Fruit fly (Drosophila melanogaster) whole organism, pupa: ENCODE results near the gene CG33703.

ENCODE experiments used
- CG12605 ChIP-seq: fragments of 200-800 bp; sonication (Bioruptor generic); IDR thresholded peaks from 2 replicates; pipeline ENCODE4 v1.3.6; 2022; ENCODE audit warnings: missing biosample characterization, missing genetic modification characterization
- CG13204 ChIP-seq: fragments of 200-800 bp; sonication (Bioruptor generic); optimal IDR thresholded peaks from 2 replicates; lab custom pipeline; 2018; ENCODE audit warnings: missing biosample characterization, mild to moderate bottlenecking, missing genetic modification characterization, moderate library complexity
- CG14655 ChIP-seq: fragments of 200-800 bp; sonication (Bioruptor generic); optimal IDR thresholded peaks from 3 replicates; lab custom pipeline; 2017; ENCODE audit warnings: mild to moderate bottlenecking, missing biosample characterization, missing genetic modification reagents, missing genetic modification characterization
- CG32121 ChIP-seq: fragments of 200-800 bp; sonication (Bioruptor generic); IDR thresholded peaks from 2 replicates; pipeline ENCODE4 v1.3.6; 2022; ENCODE audit warnings: missing biosample characterization, missing genetic modification characterization
- CG8159 ChIP-seq: fragments of 200-800 bp; sonication (Bioruptor generic); optimal IDR thresholded peaks from 3 replicates; lab custom pipeline; 2018; ENCODE audit warnings: missing biosample characterization, mild to moderate bottlenecking, missing genetic modification characterization, moderate library complexity
- CG8301 ChIP-seq: fragments of 200-800 bp; sonication (Bioruptor generic); optimal IDR thresholded peaks from 2 replicates; lab custom pipeline; 2018; ENCODE audit warnings: missing biosample characterization, mild to moderate bottlenecking, missing genetic modification characterization
- CG9948 ChIP-seq: fragments of 200-800 bp; sonication (Bioruptor generic); optimal IDR thresholded peaks from 2 replicates; lab custom pipeline; 2018; ENCODE audit warnings: missing biosample characterization, mild to moderate bottlenecking, missing genetic modification characterization, moderate library complexity
- EcR ChIP-seq: fragments of 200-800 bp; sonication (Bioruptor generic); optimal IDR thresholded peaks from 3 replicates; lab custom pipeline; 2019; ENCODE audit warnings: missing biosample characterization, missing genetic modification characterization, mild to moderate bottlenecking, moderate library complexity, missing genetic modification reagents
- Ets98B ChIP-seq: fragments of 200-800 bp; sonication (Bioruptor generic); IDR thresholded peaks from 2 replicates; pipeline ENCODE4 v1.3.6; 2022; ENCODE audit warnings: missing biosample characterization, missing genetic modification characterization
- Pif1B ChIP-seq: fragments of 200-800 bp; sonication (Bioruptor generic); optimal IDR thresholded peaks from 3 replicates; lab custom pipeline; 2016; ENCODE audit warnings: missing biosample characterization, missing genetic modification characterization
- Snoo ChIP-seq: fragments of 200-800 bp; sonication (Bioruptor generic); optimal IDR thresholded peaks from 3 replicates; lab custom pipeline; 2017; ENCODE audit warnings: missing biosample characterization, mild to moderate bottlenecking, missing genetic modification characterization, inconsistent platforms
- fd96Ca ChIP-seq: fragments of 200-800 bp; sonication (Bioruptor generic); IDR thresholded peaks from 3 replicates; pipeline ENCODE4 v1.3.6; 2022; ENCODE audit warnings: missing biosample characterization, missing genetic modification characterization
- gl ChIP-seq: fragments of 200-800 bp; sonication (Bioruptor generic); optimal IDR thresholded peaks from 2 replicates; lab custom pipeline; 2018; ENCODE audit warnings: missing biosample characterization, mild to moderate bottlenecking, missing genetic modification characterization

dm6 chr3L:9462794-9463193 lies 49.7 kb downstream of the CG33703 start:
- peak; percentile 21 for TF ChIP-seq EcR
- TF ChIP-seq Pif1B (GFP tag; lab: Kevin White, UChicago) = no peak
- TF ChIP-seq CG8159 (tag; lab: Kevin White, UChicago) = peak; percentile 41
- peak; percentile 91 for TF ChIP-seq CG13204 (GFP tag; lab: Kevin White, UChicago)
- 0 out of 3 replicates have a peak, but pooled peaks have one; percentile 13 for TF ChIP-seq fd96Ca (GFP tag; lab: Robert Waterston, UW)
- TF ChIP-seq CG8301 (tag; lab: Kevin White, UChicago) = no peak
- TF ChIP-seq CG9948 (tag; lab: Kevin White, UChicago) = peak; percentile 6
- TF ChIP-seq Snoo (tag; lab: Kevin White, UChicago) = no peak
- TF ChIP-seq CG12605 (GFP tag; lab: Robert Waterston, UW) = peak; percentile 58; the same call in 1 of the 2 replicates
- peak; percentile 82 for TF ChIP-seq gl (tag; lab: Kevin White, UChicago)
- no peak for TF ChIP-seq Ets98B (GFP tag; lab: Robert Waterston, UW)
- no peak for TF ChIP-seq CG14655 (GFP tag; lab: Kevin White, UChicago)
- TF ChIP-seq CG32121 = no peak
